Worm (Caenorhabditis elegans): ENCODE data around the gene cah-1.

- TF ChIP-seq W03F9.2 (tag; optimal IDR thresholded peaks at IDR 0.05) (no peak), him-1 (tag; optimal IDR thresholded peaks at IDR 0.05) (no peak), dao-5 (tag; optimal IDR thresholded peaks at IDR 0.05) (no peak)
Observed at ce11 chrIII:5074398-5074797, 11.0 kb downstream of the cah-1 start, which contains the start of gene ttbk-6.

All from whole organism, L4/young adult.